Fruit fly (Drosophila melanogaster): Measurements from ENCODE around the gene CG4666.
A peak's percentile ranks its signal among the peaks of the same experiment; 100 is the strongest.

Gene CG4666

dm6 chrX:6109872-6110271, 32.3 kb upstream of the CG4666 start (continued):
- TF ChIP-seq CG31388 (GFP tag; optimal IDR thresholded peaks at IDR 0.05) (no peak), CG11560 (tag; IDR thresholded peaks at IDR 0.05) (0 out of 3 replicates have a peak, but pooled peaks have one; percentile 29), Dll (GFP tag; IDR thresholded peaks at IDR 0.05; ENCODE audit: partially characterized antibody) (no peak), CG11398 (GFP tag; optimal IDR thresholded peaks at IDR 0.05) (no peak), Hand (GFP tag; optimal IDR thresholded peaks at IDR 0.05) (no peak), nom (GFP tag; optimal IDR thresholded peaks at IDR 0.05) (no peak), HmgZ (tag; optimal IDR thresholded peaks at IDR 0.05) (peak; percentile 39), Atf6 (GFP tag; IDR thresholded peaks at IDR 0.05) (no peak), toy (GFP tag; IDR thresholded peaks at IDR 0.05) (no peak; the same call in 1 of the 2 replicates), Atf-2 (GFP tag; optimal IDR thresholded peaks at IDR 0.05) (peak; percentile 16), Kr (GFP tag; optimal IDR thresholded peaks at IDR 0.05) (no peak), dmrt99B (tag; optimal IDR thresholded peaks at IDR 0.05) (no peak), CkIIα-i1 (GFP tag; IDR thresholded peaks at IDR 0.05) (no peak), Gsc (GFP tag; IDR thresholded peaks at IDR 0.05) (no peak), scrt (GFP tag; optimal IDR thresholded peaks at IDR 0.05) (no peak), Dek (tag; optimal IDR thresholded peaks at IDR 0.05) (peak; percentile 21), sug (tag; optimal IDR thresholded peaks at IDR 0.05) (no peak), CG9727 (GFP tag; optimal IDR thresholded peaks at IDR 0.05) (peak; percentile 17), Dip2 (GFP tag; IDR thresholded peaks at IDR 0.05) (no peak), zf30C (GFP tag; optimal IDR thresholded peaks at IDR 0.05) (no peak), Poxn (GFP tag; IDR thresholded peaks at IDR 0.05) (no peak), CG8089 (GFP tag; optimal IDR thresholded peaks at IDR 0.05) (peak; percentile 30), CG11093 (GFP tag; IDR thresholded peaks at IDR 0.05) (no peak), NC2β (GFP tag; optimal IDR thresholded peaks at IDR 0.05) (no peak), pzg (GFP tag; optimal IDR thresholded peaks at IDR 0.05) (no peak), CG6765 (GFP tag; optimal IDR thresholded peaks at IDR 0.05) (no peak), CG8359 (GFP tag; optimal IDR thresholded peaks at IDR 0.05; ENCODE audit: borderline replicate concordance) (no peak), gro (GFP tag; optimal IDR thresholded peaks at IDR 0.05) (no peak), Dref (GFP tag; IDR thresholded peaks at IDR 0.05) (peak; percentile 38)

- TF ChIP-seq CTCF (GFP tag; optimal IDR thresholded peaks at IDR 0.05) (peak; percentile 57), cg (GFP tag; optimal IDR thresholded peaks at IDR 0.05) (peak; percentile 58), row (GFP tag; IDR thresholded peaks at IDR 0.05) (no peak), Dfd (GFP tag; optimal IDR thresholded peaks at IDR 0.05) (peak in 1 of 2 experiments; percentile 18), stwl (tag; optimal IDR thresholded peaks at IDR 0.05) (peak; percentile 63), CG11398 (GFP tag; optimal IDR thresholded peaks at IDR 0.05) (no peak), ken (GFP tag; IDR thresholded peaks at IDR 0.05) (no peak), tin (GFP tag; optimal IDR thresholded peaks at IDR 0.05) (no peak), so (GFP tag; IDR thresholded peaks at IDR 0.05) (no peak), trem (tag; optimal IDR thresholded peaks at IDR 0.05) (no peak), jumu (GFP tag; optimal IDR thresholded peaks at IDR 0.05) (no peak), seq (GFP tag; IDR thresholded peaks at IDR 0.05) (no peak), en (GFP tag; optimal IDR thresholded peaks at IDR 0.05) (no peak), CG2116 (GFP tag; optimal IDR thresholded peaks at IDR 0.05) (peak; percentile 43), CG31365 (tag; optimal IDR thresholded peaks at IDR 0.05) (peak; percentile 93)
Observed at dm6 chrX:6104724-6105123, 27.1 kb upstream of the CG4666 start.
